Worm (Caenorhabditis elegans): Measurements from ENCODE around the gene C18A11.3.
A peak's percentile ranks its signal among the peaks of the same experiment; 100 is the strongest.

DNA sequence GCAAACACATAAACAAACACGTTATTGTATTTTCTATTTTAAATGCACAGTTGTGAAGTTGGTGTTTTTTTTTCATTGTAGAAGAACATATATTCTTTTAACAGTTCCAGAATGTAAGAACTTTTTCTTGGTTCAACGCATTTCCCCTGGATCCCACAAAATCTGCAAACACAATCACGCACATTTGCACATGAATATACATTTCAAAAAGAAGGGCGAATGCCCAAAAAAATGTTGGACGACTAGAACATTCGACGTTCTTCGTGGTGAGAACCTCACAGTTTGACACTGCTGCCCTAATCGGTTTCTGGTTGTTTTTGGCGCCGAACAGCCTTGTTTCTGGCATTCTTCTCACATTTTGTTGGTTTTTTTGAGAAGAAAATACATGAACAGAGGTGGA, 48.6 kb downstream of the C18A11.3 start:
- TF ChIP-seq fos-1 (tag; optimal IDR thresholded peaks at IDR 0.05): no peak
- TF ChIP-seq skn-1 (tag; optimal IDR thresholded peaks at IDR 0.05): no peak
- TF ChIP-seq pha-4 (tag; optimal IDR thresholded peaks at IDR 0.05): peak; percentile 63

All from whole organism, L3 larva.